Fruit fly (Drosophila melanogaster) whole organism, pupa: ENCODE results near the gene Mtl.

Experiments used
- CG10348 ChIP-seq: fragments of 200-800 bp; sonication (Bioruptor generic); IDR thresholded peaks from 2 replicates; pipeline ENCODE4 v1.3.6; 2022; ENCODE audit warnings: missing biosample characterization, missing genetic modification characterization
- CG14655 ChIP-seq: fragments of 200-800 bp; sonication (Bioruptor generic); optimal IDR thresholded peaks from 3 replicates; lab custom pipeline; 2017; ENCODE audit warnings: mild to moderate bottlenecking, missing biosample characterization, missing genetic modification reagents, missing genetic modification characterization
- D1 ChIP-seq: fragments of 200-800 bp; sonication (Bioruptor generic); optimal IDR thresholded peaks from 2 replicates; lab custom pipeline; 2018; ENCODE audit warnings: missing biosample characterization, mild to moderate bottlenecking, missing genetic modification characterization, moderate library complexity
- EcR ChIP-seq: fragments of 200-800 bp; sonication (Bioruptor generic); optimal IDR thresholded peaks from 3 replicates; lab custom pipeline; 2019; ENCODE audit warnings: missing biosample characterization, missing genetic modification characterization, mild to moderate bottlenecking, moderate library complexity, missing genetic modification reagents
- Pif1A ChIP-seq: fragments of 200-800 bp; sonication (Bioruptor generic); optimal IDR thresholded peaks from 3 replicates; lab custom pipeline; 2016; ENCODE audit warnings: missing biosample characterization, missing genetic modification characterization
- Pif1B ChIP-seq: fragments of 200-800 bp; sonication (Bioruptor generic); optimal IDR thresholded peaks from 3 replicates; lab custom pipeline; 2016; ENCODE audit warnings: missing biosample characterization, missing genetic modification characterization
- gl ChIP-seq: fragments of 200-800 bp; sonication (Bioruptor generic); optimal IDR thresholded peaks from 2 replicates; lab custom pipeline; 2018; ENCODE audit warnings: missing biosample characterization, mild to moderate bottlenecking, missing genetic modification characterization

- TF ChIP-seq CG14655 (GFP tag; lab: Kevin White, UChicago) = peak; percentile 100
- TF ChIP-seq Pif1B (GFP tag; lab: Kevin White, UChicago) = peak; percentile 99
- TF ChIP-seq gl (tag; lab: Kevin White, UChicago) = peak; percentile 98
- peak; percentile 99 for TF ChIP-seq Pif1A (GFP tag; lab: Kevin White, UChicago)
- TF ChIP-seq EcR (GFP tag; lab: Kevin White, UChicago) = no peak
- peak; percentile 99 for TF ChIP-seq D1
- TF ChIP-seq CG10348 = peak; percentile 99
Measured at dm6 chr3R:27636010-27636584, at the start of gene Mtl, which contains the start of gene CG5611.
